Worm (Caenorhabditis elegans): ENCODE results near the gene T14A8.2.

The T14A8.2 gene

ce11 chrIV:7822524-7822923 is at the start of gene T14A8.2:
T14A8.2 (minus strand) TSS chrIV:7822624.
- no peak for TF ChIP-seq unc-62 (GFP tag; optimal IDR thresholded peaks at IDR 0.05)

ce11 chrIV:7870451-7870850 is 48.0 kb upstream of the T14A8.2 start, which contains the start of gene T06C10.3:
T06C10.3 (plus strand) TSS chrIV:7870751.
- TF ChIP-seq unc-62 (GFP tag; optimal IDR thresholded peaks at IDR 0.05) = no peak

- TF ChIP-seq unc-62 (GFP tag; optimal IDR thresholded peaks at IDR 0.05) = no peak
Observed at ce11 chrIV:7868607-7869006, 46.2 kb upstream of the T14A8.2 start, which contains the start of gene flp-10. flp-10 (plus strand) TSS chrIV:7868907.

ce11 chrIV:7851291-7851690 is 28.9 kb upstream of the T14A8.2 start:
- TF ChIP-seq unc-62 (GFP tag; optimal IDR thresholded peaks at IDR 0.05) = no peak

- TF ChIP-seq unc-62 (GFP tag; optimal IDR thresholded peaks at IDR 0.05) = no peak
Observed at ce11 chrIV:7850329-7850728, 27.9 kb upstream of the T14A8.2 start.

- TF ChIP-seq unc-62 (GFP tag; optimal IDR thresholded peaks at IDR 0.05) = no peak
Observed at ce11 chrIV:7849235-7849634, 26.8 kb upstream of the T14A8.2 start.

ce11 chrIV:7846386-7846785 is 24.0 kb upstream of the T14A8.2 start, which contains the start of gene C06A6.2:
C06A6.2 (plus strand) TSS chrIV:7846622.
- TF ChIP-seq unc-62 (GFP tag; optimal IDR thresholded peaks at IDR 0.05) = no peak

ce11 chrIV:7845585-7845984 is 23.2 kb upstream of the T14A8.2 start:
- no peak for TF ChIP-seq unc-62 (GFP tag; optimal IDR thresholded peaks at IDR 0.05)

ce11 chrIV:7844333-7844973 is 22.0 kb upstream of the T14A8.2 start:
- TF ChIP-seq unc-62 (GFP tag; optimal IDR thresholded peaks at IDR 0.05) = no peak

ce11 chrIV:7841218-7841617 is 18.8 kb upstream of the T14A8.2 start:
- TF ChIP-seq unc-62 (GFP tag; optimal IDR thresholded peaks at IDR 0.05) = no peak

ce11 chrIV:7839923-7840322 is 17.5 kb upstream of the T14A8.2 start:
- TF ChIP-seq unc-62 (GFP tag; optimal IDR thresholded peaks at IDR 0.05) = no peak

ce11 chrIV:7838426-7838825 is 16.0 kb upstream of the T14A8.2 start, which contains the start of gene C06A6.7:
C06A6.7 (minus strand) TSS chrIV:7838526.
- no peak for TF ChIP-seq unc-62 (GFP tag; optimal IDR thresholded peaks at IDR 0.05)

- TF ChIP-seq unc-62 (GFP tag; optimal IDR thresholded peaks at IDR 0.05) = no peak
Observed at ce11 chrIV:7836491-7836890, 14.1 kb upstream of the T14A8.2 start.

- TF ChIP-seq unc-62 (GFP tag; optimal IDR thresholded peaks at IDR 0.05) = no peak
Observed at ce11 chrIV:7836030-7836429, 13.6 kb upstream of the T14A8.2 start.

- no peak for TF ChIP-seq unc-62 (GFP tag; optimal IDR thresholded peaks at IDR 0.05)
Observed at ce11 chrIV:7834625-7835228, 12.3 kb upstream of the T14A8.2 start, which contains the start of gene erp-44.2. erp-44.2 (minus strand) TSS chrIV:7834675.

- TF ChIP-seq unc-62 (GFP tag; optimal IDR thresholded peaks at IDR 0.05) = no peak
Observed at ce11 chrIV:7830151-7830550, 7.7 kb upstream of the T14A8.2 start, which contains the start of gene mvb-12. mvb-12 (plus strand) TSS chrIV:7830525.

- TF ChIP-seq unc-62 (GFP tag; optimal IDR thresholded peaks at IDR 0.05) = no peak
Observed at ce11 chrIV:7829275-7829938, 7.0 kb upstream of the T14A8.2 start, which contains the start of gene C06A6.4. C06A6.4 (minus strand) TSS chrIV:7829298.

Data from whole organism, dauer.